Fruit fly (Drosophila melanogaster) whole organism, pupa: ENCODE results near the gene OdsH.

Source experiments
- CG12605 ChIP-seq: fragments of 200-800 bp; sonication (Bioruptor generic); IDR thresholded peaks from 2 replicates; pipeline ENCODE4 v1.3.6; 2022; ENCODE audit warnings: missing biosample characterization, missing genetic modification characterization
- CG17806 ChIP-seq: fragments of 200-800 bp; sonication (Bioruptor generic); optimal IDR thresholded peaks from 2 replicates; lab custom pipeline; 2018; ENCODE audit warnings: missing biosample characterization, mild to moderate bottlenecking, missing genetic modification characterization, moderate library complexity
- CG32121 ChIP-seq: fragments of 200-800 bp; sonication (Bioruptor generic); IDR thresholded peaks from 2 replicates; pipeline ENCODE4 v1.3.6; 2022; ENCODE audit warnings: missing biosample characterization, missing genetic modification characterization
- CG4496 ChIP-seq: fragments of 200-800 bp; sonication (Bioruptor generic); IDR thresholded peaks from 3 replicates; pipeline ENCODE4 v1.3.6; 2022; ENCODE audit warnings: missing biosample characterization, missing genetic modification characterization
- CG8159 ChIP-seq: fragments of 200-800 bp; sonication (Bioruptor generic); optimal IDR thresholded peaks from 3 replicates; lab custom pipeline; 2018; ENCODE audit warnings: missing biosample characterization, mild to moderate bottlenecking, missing genetic modification characterization, moderate library complexity
- CG8301 ChIP-seq: fragments of 200-800 bp; sonication (Bioruptor generic); optimal IDR thresholded peaks from 2 replicates; lab custom pipeline; 2018; ENCODE audit warnings: missing biosample characterization, mild to moderate bottlenecking, missing genetic modification characterization
- D1 ChIP-seq: fragments of 200-800 bp; sonication (Bioruptor generic); optimal IDR thresholded peaks from 2 replicates; lab custom pipeline; 2018; ENCODE audit warnings: missing biosample characterization, mild to moderate bottlenecking, missing genetic modification characterization, moderate library complexity
- Pif1A ChIP-seq: fragments of 200-800 bp; sonication (Bioruptor generic); optimal IDR thresholded peaks from 3 replicates; lab custom pipeline; 2016; ENCODE audit warnings: missing biosample characterization, missing genetic modification characterization
- fd96Ca ChIP-seq: fragments of 200-800 bp; sonication (Bioruptor generic); IDR thresholded peaks from 3 replicates; pipeline ENCODE4 v1.3.6; 2022; ENCODE audit warnings: missing biosample characterization, missing genetic modification characterization

dm6 chrX:17780834-17781233 lies 10.0 kb upstream of the OdsH start:
- no peak for TF ChIP-seq CG4496
- TF ChIP-seq CG8301 (tag; lab: Kevin White, UChicago): no peak
- TF ChIP-seq CG32121 (GFP tag; lab: Robert Waterston, UW): no peak
- no peak for TF ChIP-seq CG17806 (tag; lab: Kevin White, UChicago)
- TF ChIP-seq Pif1A (GFP tag; lab: Kevin White, UChicago): no peak
- no peak for TF ChIP-seq CG12605
- TF ChIP-seq CG8159: no peak
- no peak for TF ChIP-seq fd96Ca (GFP tag; lab: Robert Waterston, UW)
- TF ChIP-seq D1 (tag; lab: Kevin White, UChicago): no peak
